Worm (Caenorhabditis elegans): ENCODE data around the gene EGAP5.1.

The EGAP5.1 gene

ce11 chrX:5207819-5208218 lies 45.0 kb downstream of the EGAP5.1 start:
- TF ChIP-seq pqm-1 (tag; optimal IDR thresholded peaks at IDR 0.05): peak; percentile 27
- TF ChIP-seq nhr-28 (tag; optimal IDR thresholded peaks at IDR 0.05): peak; percentile 47
- peak in 1 of 2 experiments; percentile 40 for TF ChIP-seq daf-16 (GFP tag; optimal IDR thresholded peaks at IDR 0.05)
- peak; percentile 78 for TF ChIP-seq daf-16 (tag; optimal IDR thresholded peaks at IDR 0.05)
- peak; percentile 74 for TF ChIP-seq aha-1 (tag)
- TF ChIP-seq ceh-62 (tag; optimal IDR thresholded peaks at IDR 0.05): no peak
- TF ChIP-seq dmd-6 (GFP tag; IDR thresholded peaks at IDR 0.05): peak; percentile 13; the same call in 1 of the 2 replicates
- TF ChIP-seq nhr-77 (tag; optimal IDR thresholded peaks at IDR 0.05): peak; percentile 11
- no peak for TF ChIP-seq nhr-6 (tag; optimal IDR thresholded peaks at IDR 0.05)

ce11 chrX:5208326-5208725 lies 45.5 kb downstream of the EGAP5.1 start:
- TF ChIP-seq set-16 (GFP tag; IDR thresholded peaks at IDR 0.05): peak; percentile 70
- no peak for TF ChIP-seq dmd-6 (GFP tag; IDR thresholded peaks at IDR 0.05)
- peak; percentile 61; the same call in 1 of the 2 replicates for TF ChIP-seq egl-43 (GFP tag; IDR thresholded peaks at IDR 0.05)
- TF ChIP-seq fkh-10 (GFP tag; optimal IDR thresholded peaks at IDR 0.05): no peak
- 0 out of 2 replicates have a peak, but pooled peaks have one; percentile 11 for TF ChIP-seq ctbp-1 (GFP tag; IDR thresholded peaks at IDR 0.05)
- TF ChIP-seq hif-1 (tag; optimal IDR thresholded peaks at IDR 0.05): peak in 1 of 2 experiments; percentile 5
- TF ChIP-seq lir-3 (tag; optimal IDR thresholded peaks at IDR 0.05): no peak
- peak; percentile 19; the same call in 1 of the 2 replicates for TF ChIP-seq tra-1 (GFP tag; IDR thresholded peaks at IDR 0.05)

- TF ChIP-seq pqm-1 (tag; optimal IDR thresholded peaks at IDR 0.05) (peak; percentile 29), lin-38 (GFP tag; IDR thresholded peaks at IDR 0.05) (no peak), nhr-28 (tag; optimal IDR thresholded peaks at IDR 0.05) (peak; percentile 83), lsy-2 (tag; optimal IDR thresholded peaks at IDR 0.05) (no peak), nhr-11 (tag; optimal IDR thresholded peaks at IDR 0.05) (no peak), dve-1 (tag; optimal IDR thresholded peaks at IDR 0.05; ENCODE audit: insufficient read depth) (peak; percentile 0), unc-62 (GFP tag; optimal IDR thresholded peaks at IDR 0.05 in 1 of 2) (peak in 1 of 2 experiments; percentile 87), unc-62 (tag; optimal IDR thresholded peaks at IDR 0.05) (no peak), arid-1 (GFP tag; conservative IDR thresholded peaks at IDR 0.05) (no peak), zip-11 (GFP tag; IDR thresholded peaks at IDR 0.05) (no peak)
Measured at ce11 chrX:5208831-5209230, 46.0 kb downstream of the EGAP5.1 start.

ce11 chrX:5209429-5209828 lies 46.6 kb downstream of the EGAP5.1 start:
- TF ChIP-seq vab-7 (GFP tag; IDR thresholded peaks at IDR 0.05): no peak
- peak; percentile 93 for TF ChIP-seq aha-1 (tag)
- TF ChIP-seq ces-1 (GFP tag; optimal IDR thresholded peaks at IDR 0.05): no peak
- 0 out of 2 replicates have a peak, but pooled peaks have one; percentile 26 for TF ChIP-seq hmg-1.1 (GFP tag; IDR thresholded peaks at IDR 0.05)
- no peak for TF ChIP-seq spr-1 (tag; optimal IDR thresholded peaks at IDR 0.05)
- peak; percentile 42 for TF ChIP-seq nhr-11 (tag; optimal IDR thresholded peaks at IDR 0.05)
- no peak for TF ChIP-seq mdl-1 (tag; optimal IDR thresholded peaks at IDR 0.05)
- peak; percentile 19; the same call in 1 of the 2 replicates for TF ChIP-seq ceh-20 (GFP tag; IDR thresholded peaks at IDR 0.05)
- no peak for TF ChIP-seq hlh-30 (tag; optimal IDR thresholded peaks at IDR 0.05; ENCODE audit: insufficient read depth)
- TF ChIP-seq lsy-2 (tag; optimal IDR thresholded peaks at IDR 0.05): peak in 1 of 2 experiments; percentile 2
- TF ChIP-seq hif-1 (tag; optimal IDR thresholded peaks at IDR 0.05): peak; percentile 19 to 97

ce11 chrX:5210524-5210923 lies 47.7 kb downstream of the EGAP5.1 start:
- TF ChIP-seq Y105C5A.15 (GFP tag; IDR thresholded peaks at IDR 0.05) (no peak), T20F7.1 (GFP tag; optimal IDR thresholded peaks at IDR 0.05) (no peak), zip-2 (tag; optimal IDR thresholded peaks at IDR 0.05) (no peak), lin-38 (GFP tag; IDR thresholded peaks at IDR 0.05) (no peak), dmd-9 (GFP tag; IDR thresholded peaks at IDR 0.05) (no peak), ceh-62 (tag; optimal IDR thresholded peaks at IDR 0.05) (no peak), daf-16 (GFP tag; optimal IDR thresholded peaks at IDR 0.05) (no peak), daf-16 (tag; optimal IDR thresholded peaks at IDR 0.05) (no peak), lin-13 (GFP tag; optimal IDR thresholded peaks at IDR 0.05) (no peak), aha-1 (tag) (peak; percentile 90), F26F4.8 (GFP tag; conservative IDR thresholded peaks at IDR 0.05) (no peak), vab-7 (GFP tag; IDR thresholded peaks at IDR 0.05) (no peak), pha-4 (GFP tag; IDR thresholded peaks at IDR 0.05) (no peak), pha-4 (tag; optimal IDR thresholded peaks at IDR 0.05) (peak; percentile 30), dmd-8 (GFP tag; IDR thresholded peaks at IDR 0.05) (no peak), nhr-25 (tag; optimal IDR thresholded peaks at IDR 0.05; ENCODE audit: borderline replicate concordance, insufficient read depth) (no peak), R02D3.7 (tag; optimal IDR thresholded peaks at IDR 0.05) (no peak), hlh-30 (tag; optimal IDR thresholded peaks at IDR 0.05; ENCODE audit: insufficient read depth) (no peak), F49E8.2 (tag; optimal IDR thresholded peaks at IDR 0.05; ENCODE audit: borderline replicate concordance) (no peak), egl-27 (tag; optimal IDR thresholded peaks at IDR 0.05) (no peak)
